Worm (Caenorhabditis elegans): ENCODE results near the gene C02F5.5.

DNA sequence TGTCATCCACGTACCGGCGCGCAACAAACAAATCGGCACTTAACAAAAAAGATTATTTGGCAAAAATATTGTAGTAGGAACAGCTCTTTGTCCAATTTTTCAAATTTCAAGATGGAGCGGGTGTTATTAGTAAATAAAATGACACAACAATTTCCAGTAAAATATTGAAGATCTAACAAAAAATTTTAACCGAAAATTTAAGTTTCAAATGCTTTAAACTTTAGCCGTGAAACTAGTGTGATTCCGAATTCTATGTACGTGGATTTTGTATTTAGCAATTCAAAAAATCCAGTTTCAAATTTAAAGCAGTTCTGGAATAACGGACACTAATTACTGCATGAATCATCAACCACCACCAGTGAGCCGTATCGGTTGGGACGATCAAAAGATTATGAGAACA, 33.2 kb upstream of the C02F5.5 start, which contains the start of gene snb-5:
- TF ChIP-seq ama-1 (optimal IDR thresholded peaks at IDR 0.05) (no peak), nhr-11 (tag; optimal IDR thresholded peaks at IDR 0.05) (no peak), skn-1 (tag; optimal IDR thresholded peaks at IDR 0.05) (no peak), mdl-1 (tag; optimal IDR thresholded peaks at IDR 0.05) (no peak), dmd-4 (tag; optimal IDR thresholded peaks at IDR 0.05) (no peak), zag-1 (tag; optimal IDR thresholded peaks at IDR 0.05) (no peak), nhr-25 (tag; optimal IDR thresholded peaks at IDR 0.05) (no peak), nhr-237 (tag; optimal IDR thresholded peaks at IDR 0.05) (no peak), lin-13 (GFP tag; optimal IDR thresholded peaks at IDR 0.05) (no peak), nhr-10 (tag; optimal IDR thresholded peaks at IDR 0.05) (no peak)
